Worm (Caenorhabditis elegans) whole organism, young adult: ENCODE results near the gene tag-275.

Experiments
- C06A6.2 ChIP-seq: fragments of 200-800 bp; sonication (Bioruptor generic); conservative IDR thresholded peaks from 2 replicates; pipeline ENCODE4 v1.3.6; 2022; ENCODE audit warnings: missing genetic modification characterization, missing compliant biosample characterization
- F33H1.4 ChIP-seq: fragments of 200-800 bp; sonication (Bioruptor generic); IDR thresholded peaks from 2 replicates; pipeline ENCODE4 v1.3.6; 2022; ENCODE audit warnings: missing genetic modification reagents, missing genetic modification characterization, missing compliant biosample characterization
- F37B4.10 ChIP-seq: fragments of 200-800 bp; sonication (Bioruptor generic); IDR thresholded peaks from 2 replicates; pipeline ENCODE4 v1.3.6; 2022; ENCODE audit warnings: missing genetic modification characterization, missing compliant biosample characterization
- K11D2.4 ChIP-seq: fragments of 200-800 bp; sonication (Bioruptor generic); IDR thresholded peaks from 2 replicates; pipeline ENCODE4 v1.3.6; 2022; ENCODE audit warnings: missing genetic modification reagents, missing genetic modification characterization, missing compliant biosample characterization
- T07F8.4 ChIP-seq: sonication (generic microtip); optimal IDR thresholded peaks from 2 replicates; lab custom pipeline; 2016; ENCODE audit warnings: mild to moderate bottlenecking, missing genetic modification characterization, moderate library complexity, missing compliant biosample characterization
- Y53G8AR.9 ChIP-seq: fragments of 200-800 bp; sonication (Bioruptor generic); conservative IDR thresholded peaks from 2 replicates; pipeline ENCODE4 v1.3.6; 2022; ENCODE audit warnings: missing genetic modification reagents, missing genetic modification characterization, missing compliant biosample characterization
- Y79H2A.3 ChIP-seq: fragments of 200-800 bp; sonication (Bioruptor generic); conservative IDR thresholded peaks from 2 replicates; pipeline ENCODE4 v1.3.6; 2022; ENCODE audit warnings: missing genetic modification reagents, missing genetic modification characterization, missing compliant biosample characterization
- aptf-3 ChIP-seq: fragments of 200-800 bp; sonication (Bioruptor generic); IDR thresholded peaks from 2 replicates; pipeline ENCODE4 v1.3.6; 2022; ENCODE audit warnings: missing genetic modification characterization, missing compliant biosample characterization
- attf-6 ChIP-seq: fragments of 200-800 bp; sonication (Bioruptor generic); IDR thresholded peaks from 2 replicates; pipeline ENCODE4 v1.3.6; 2022; ENCODE audit warnings: missing genetic modification reagents, missing genetic modification characterization, missing compliant biosample characterization
- dox-1 ChIP-seq: fragments of 200-800 bp; sonication (Bioruptor generic); IDR thresholded peaks from 2 replicates; pipeline ENCODE4 v1.3.6; 2022; ENCODE audit warnings: missing genetic modification reagents, missing genetic modification characterization, missing compliant biosample characterization
- egl-44 ChIP-seq: fragments of 200-800 bp; sonication (Bioruptor generic); IDR thresholded peaks from 2 replicates; pipeline ENCODE4 v1.3.6; 2022; ENCODE audit warnings: missing genetic modification reagents, missing genetic modification characterization, missing compliant biosample characterization
- egrh-3 ChIP-seq: fragments of 200-800 bp; sonication (Bioruptor generic); IDR thresholded peaks from 2 replicates; pipeline ENCODE4 v1.3.6; 2022; ENCODE audit warnings: missing genetic modification reagents, missing genetic modification characterization, missing compliant biosample characterization
- ets-4 ChIP-seq: fragments of 200-800 bp; sonication (Bioruptor generic); optimal IDR thresholded peaks from 2 replicates; lab custom pipeline; 2018; ENCODE audit warnings: mild to moderate bottlenecking, missing genetic modification characterization, missing compliant biosample characterization
- hrde-1 ChIP-seq: sonication (generic microtip); optimal IDR thresholded peaks from 2 replicates; lab custom pipeline; 2016; ENCODE audit warnings: missing genetic modification characterization, mild to moderate bottlenecking, missing compliant biosample characterization, moderate library complexity, missing genotype, missing genetic modification reagents, borderline replicate concordance
- hsf-1 ChIP-seq: fragments of 200-800 bp; sonication (Bioruptor generic); IDR thresholded peaks from 2 replicates; pipeline ENCODE4 v1.3.6; 2022; ENCODE audit warnings: missing genetic modification reagents, missing genetic modification characterization, missing compliant biosample characterization
- lin-26 ChIP-seq: fragments of 200-800 bp; sonication (Bioruptor generic); IDR thresholded peaks from 2 replicates; pipeline ENCODE4 v1.3.6; 2022; ENCODE audit warnings: missing genetic modification reagents, missing genetic modification characterization, missing compliant biosample characterization
- lin-54 ChIP-seq: fragments of 200-800 bp; sonication (Bioruptor generic); optimal IDR thresholded peaks from 2 replicates; lab custom pipeline; 2018; ENCODE audit warnings: mild to moderate bottlenecking, missing genetic modification characterization, missing compliant biosample characterization
- lsy-27 ChIP-seq: sonication (generic microtip); optimal IDR thresholded peaks from 2 replicates; lab custom pipeline; 2017; ENCODE audit warnings: missing genetic modification characterization, mild to moderate bottlenecking, missing compliant biosample characterization, antibody characterized with exemption, missing genotype, borderline replicate concordance; ENCODE audit not compliant: insufficient read depth
- madf-3 ChIP-seq: fragments of 200-800 bp; sonication (Bioruptor generic); IDR thresholded peaks from 2 replicates; pipeline ENCODE4 v1.3.6; 2022; ENCODE audit warnings: missing genetic modification reagents, missing genetic modification characterization, missing compliant biosample characterization
- madf-8 ChIP-seq: fragments of 200-800 bp; sonication (Bioruptor generic); conservative IDR thresholded peaks from 2 replicates; pipeline ENCODE4 v1.3.6; 2022; ENCODE audit warnings: missing genetic modification reagents, missing genetic modification characterization, missing compliant biosample characterization
- mel-28 ChIP-seq: sonication (generic microtip); optimal IDR thresholded peaks from 2 replicates; lab custom pipeline; 2016; ENCODE audit warnings: borderline replicate concordance, mild to moderate bottlenecking, missing genetic modification characterization, missing compliant biosample characterization
- nfya-2 ChIP-seq: fragments of 200-800 bp; sonication (Bioruptor generic); IDR thresholded peaks from 2 replicates; pipeline ENCODE4 v1.3.6; 2022; ENCODE audit warnings: missing genetic modification reagents, missing genetic modification characterization, missing compliant biosample characterization
- nhr-27 ChIP-seq: fragments of 200-800 bp; sonication (Bioruptor generic); optimal IDR thresholded peaks from 2 replicates; lab custom pipeline; 2018; ENCODE audit warnings: mild to moderate bottlenecking, missing genetic modification characterization, moderate library complexity, missing compliant biosample characterization
- rcor-1 ChIP-seq: fragments of 200-800 bp; sonication (Bioruptor generic); IDR thresholded peaks from 2 replicates; pipeline ENCODE4 v1.3.6; 2022; ENCODE audit warnings: missing genetic modification reagents, missing genetic modification characterization, missing compliant biosample characterization
- sea-2 ChIP-seq: fragments of 200-800 bp; sonication (Bioruptor generic); IDR thresholded peaks from 2 replicates; pipeline ENCODE4 v1.3.6; 2022; ENCODE audit warnings: missing genetic modification characterization, missing compliant biosample characterization
- snpc-1.1 ChIP-seq: sonication (generic microtip); optimal IDR thresholded peaks from 2 replicates; lab custom pipeline; 2017; ENCODE audit warnings: missing genetic modification characterization, mild to moderate bottlenecking, missing compliant biosample characterization, antibody characterized with exemption, moderate library complexity, missing genotype, missing genetic modification reagents; ENCODE audit not compliant: insufficient read depth
- snpc-3.4 ChIP-seq: sonication (generic microtip); optimal IDR thresholded peaks from 2 replicates; lab custom pipeline; 2017; ENCODE audit warnings: missing genetic modification characterization, mild to moderate bottlenecking, missing compliant biosample characterization, antibody characterized with exemption, moderate library complexity, missing genotype, missing genetic modification reagents
- somi-1 ChIP-seq: fragments of 200-800 bp; sonication (Bioruptor generic); optimal IDR thresholded peaks from 2 replicates; lab custom pipeline; 2018; ENCODE audit warnings: mild to moderate bottlenecking, missing genetic modification characterization, missing compliant biosample characterization
- tlf-1 ChIP-seq: fragments of 200-800 bp; sonication (Bioruptor generic); optimal IDR thresholded peaks from 2 replicates; lab custom pipeline; 2018; ENCODE audit warnings: mild to moderate bottlenecking, missing genetic modification characterization, missing compliant biosample characterization
- unc-62 ChIP-seq: fragments of 150-350 bp; optimal IDR thresholded peaks from 2 replicates; lab custom pipeline; 2014; ENCODE audit warnings: missing biosample characterization, missing genetic modification reagents, missing genetic modification characterization
- zfh-2 ChIP-seq: fragments of 200-800 bp; sonication (Bioruptor generic); conservative IDR thresholded peaks from 2 replicates; pipeline ENCODE4 v1.3.6; 2022; ENCODE audit warnings: missing genetic modification reagents, missing genetic modification characterization, missing compliant biosample characterization

The tag-275 gene

ce11 chrX:6155436-6155835 is 5.1 kb upstream of the tag-275 start (continued):
- no peak for TF ChIP-seq lsy-27 (tag; lab: Kevin White, UChicago)

ce11 chrX:6150949-6151519 is 685 bp upstream of the tag-275 start:
- peak; percentile 28 for TF ChIP-seq zfh-2 (GFP tag; lab: Robert Waterston, UW)
- no peak for TF ChIP-seq hsf-1

ce11 chrX:6145921-6146320 is 4.4 kb downstream of the tag-275 start:
- no peak for TF ChIP-seq somi-1
- TF ChIP-seq snpc-1.1 = no peak
- no peak for TF ChIP-seq madf-8 (GFP tag; lab: Robert Waterston, UW)
- no peak for TF ChIP-seq F37B4.10 (GFP tag; lab: Robert Waterston, UW)
- TF ChIP-seq lin-26 (GFP tag; lab: Robert Waterston, UW) = no peak
- no peak for TF ChIP-seq K11D2.4 (GFP tag; lab: Robert Waterston, UW)
- no peak for TF ChIP-seq C06A6.2
- no peak for TF ChIP-seq egl-44 (GFP tag; lab: Robert Waterston, UW)
- no peak for TF ChIP-seq unc-62
- TF ChIP-seq nhr-27 (tag; lab: Kevin White, UChicago) = no peak
- TF ChIP-seq hrde-1 (tag; lab: Kevin White, UChicago) = no peak
- no peak for TF ChIP-seq T07F8.4 (tag; lab: Kevin White, UChicago)
- no peak for TF ChIP-seq attf-6
- TF ChIP-seq ets-4 (GFP tag; lab: Kevin White, UChicago) = no peak

- TF ChIP-seq lin-54 (GFP tag; lab: Kevin White, UChicago) (no peak), dox-1 (GFP tag; lab: Robert Waterston, UW) (no peak), Y53G8AR.9 (GFP tag; lab: Robert Waterston, UW) (no peak), sea-2 (GFP tag; lab: Robert Waterston, UW) (no peak), F33H1.4 (no peak), Y79H2A.3 (GFP tag; lab: Robert Waterston, UW) (no peak), tlf-1 (no peak), rcor-1 (no peak)
These were observed 12.1 kb downstream of the tag-275 start, which contains the start of gene Y72A10A.1 for ce11 chrX:6138243-6138642. Gene Y72A10A.1 (minus strand): TSS chrX:6138343.

DNA sequence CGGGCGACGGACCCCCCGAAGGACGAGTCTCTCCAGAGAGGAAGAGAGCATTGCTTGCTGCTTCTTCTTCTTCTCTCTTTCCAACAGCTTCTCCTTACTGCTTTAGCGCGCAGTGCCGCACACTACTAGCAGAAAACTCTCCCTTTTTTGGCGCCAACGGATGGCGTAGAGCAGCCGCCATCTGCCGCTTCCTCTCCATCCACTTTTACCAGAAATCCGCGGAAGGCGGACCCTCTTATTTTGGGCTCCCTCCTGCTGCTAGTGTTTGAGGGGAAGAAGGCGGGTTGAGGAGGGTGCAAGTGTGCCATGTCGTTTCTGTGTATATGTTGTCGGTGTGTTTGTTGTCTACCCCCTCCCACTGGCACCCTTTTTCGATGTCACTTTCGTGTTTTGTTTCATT is 15.9 kb downstream of the tag-275 start:
- TF ChIP-seq nfya-2 (GFP tag; lab: Robert Waterston, UW) (no peak), egrh-3 (GFP tag; lab: Robert Waterston, UW) (peak; percentile 47), mel-28 (tag; lab: Kevin White, UChicago) (no peak), zfh-2 (GFP tag; lab: Robert Waterston, UW) (peak; percentile 92), madf-3 (GFP tag; lab: Robert Waterston, UW) (0 out of 2 replicates have a peak, but pooled peaks have one; percentile 35), snpc-3.4 (no peak), aptf-3 (no peak)
